Worm (Caenorhabditis elegans): ENCODE measurements around the gene W08G11.1.

DNA sequence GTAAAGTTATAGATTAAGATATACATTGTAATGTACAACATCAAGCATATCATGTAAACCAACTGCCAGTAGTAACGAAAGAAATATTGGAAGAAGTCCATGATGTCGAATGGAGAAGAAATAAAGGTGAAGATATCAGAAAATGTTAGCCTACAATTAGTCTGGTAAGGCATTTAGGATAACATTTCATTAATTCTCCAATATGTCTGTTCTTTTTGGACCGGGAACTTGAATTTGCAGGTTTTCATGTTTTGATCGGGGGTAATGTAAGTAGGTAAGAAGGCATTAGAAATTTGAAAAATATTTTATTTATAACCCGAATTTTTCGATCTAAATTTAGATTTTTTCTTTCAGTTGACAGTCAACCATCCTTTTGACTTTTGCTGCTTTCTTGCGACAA is 46.9 kb downstream of the W08G11.1 start, which contains the start of gene srd-63:
- TF ChIP-seq W03F9.2 (tag; optimal IDR thresholded peaks at IDR 0.05) (no peak), dao-5 (tag; optimal IDR thresholded peaks at IDR 0.05) (no peak), him-1 (tag; optimal IDR thresholded peaks at IDR 0.05) (no peak)

Data from whole organism, L4/young adult.